Fruit fly (Drosophila melanogaster): ENCODE results near the gene CG43965.

DNA sequence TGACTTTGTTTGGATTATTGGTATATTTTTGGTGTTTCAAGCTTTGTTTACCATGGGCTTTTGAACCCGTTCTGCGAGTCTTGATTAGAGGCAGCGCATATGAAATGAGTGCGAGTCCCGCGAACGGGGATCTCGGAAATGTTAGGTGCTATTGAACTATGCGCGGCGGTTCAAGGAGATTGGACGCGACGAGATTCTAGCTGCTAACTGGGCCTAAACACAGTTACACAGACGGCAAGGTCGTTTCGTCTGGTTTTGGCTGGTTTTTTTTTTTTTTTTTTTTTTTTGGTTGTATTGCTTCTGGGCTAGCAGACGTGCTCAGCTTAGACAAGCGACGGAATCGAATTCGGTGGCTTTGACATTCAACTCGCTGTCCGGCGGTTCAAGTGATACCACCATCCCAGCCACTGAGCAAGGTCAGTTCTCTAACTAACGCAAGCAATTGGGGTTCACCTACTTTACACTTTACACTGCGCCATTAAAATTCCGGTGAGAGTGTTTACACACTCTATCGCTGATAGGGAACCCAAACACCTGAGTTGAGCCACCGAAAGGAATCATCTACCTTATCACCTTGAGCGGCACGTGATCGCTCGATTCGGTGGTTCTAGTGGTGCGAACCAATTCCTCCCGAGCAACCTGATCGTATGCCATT is 43.6 kb downstream of the CG43965 start:
- TF ChIP-seq ovo (GFP tag; optimal IDR thresholded peaks at IDR 0.05) (no peak), CG12768 (GFP tag; optimal IDR thresholded peaks at IDR 0.05) (no peak), CG7101 (tag; optimal IDR thresholded peaks at IDR 0.05) (no peak), cic (GFP tag; optimal IDR thresholded peaks at IDR 0.05) (no peak), bab1 (GFP tag; optimal IDR thresholded peaks at IDR 0.05) (no peak), cnc (optimal IDR thresholded peaks at IDR 0.05) (no peak)
